Fruit fly (Drosophila melanogaster): ENCODE measurements around the gene CG16974.

Gene CG16974

DNA sequence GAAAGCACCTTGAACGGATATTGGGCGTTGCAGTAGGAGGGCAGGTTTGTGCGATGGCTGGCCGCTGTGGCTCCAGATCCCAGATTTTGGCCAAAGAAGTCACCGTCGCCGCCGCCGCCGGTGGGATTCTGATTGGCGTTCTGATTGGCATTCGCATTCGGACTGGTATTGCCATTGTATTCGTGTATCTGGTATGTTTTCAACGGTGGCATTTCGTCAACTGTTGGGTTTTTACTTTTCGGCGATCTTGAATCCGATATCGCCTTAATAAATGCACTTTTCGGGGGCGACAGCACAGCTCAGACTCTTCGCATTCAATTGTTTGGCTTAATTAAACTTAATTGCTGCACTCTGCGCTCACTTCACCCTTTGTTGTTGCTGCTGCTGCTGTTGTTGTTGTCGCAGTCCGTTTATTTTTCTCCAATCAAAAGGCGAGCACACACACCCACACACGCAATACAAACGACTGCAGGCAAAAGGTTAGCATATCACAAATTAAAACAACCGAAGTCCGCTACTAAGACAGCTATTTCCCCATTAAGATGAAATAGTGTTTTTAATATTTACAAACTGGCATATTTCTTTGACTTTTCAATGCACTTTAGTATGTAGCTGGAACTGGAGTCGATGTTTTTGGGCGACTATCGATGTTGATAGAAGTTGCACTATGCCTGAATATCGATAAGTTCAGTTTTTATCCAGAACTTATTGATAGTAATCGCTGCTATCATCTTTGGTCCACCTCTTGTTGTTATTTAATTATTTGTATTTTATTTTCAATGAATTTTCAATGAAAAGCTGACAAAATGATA is 27.7 kb upstream of the CG16974 start, which contains the start of the genes CG9426 and mRF1 (continued):
- TF ChIP-seq chinmo (GFP tag; IDR thresholded peaks at IDR 0.05; ENCODE audit: partially characterized antibody) (peak; percentile 98), Nf-YC (tag; optimal IDR thresholded peaks at IDR 0.05) (peak; percentile 90), CG3995 (GFP tag; optimal IDR thresholded peaks at IDR 0.05) (peak; percentile 62), Gug (GFP tag; IDR thresholded peaks at IDR 0.05) (no peak; the same call in 3 of the 4 replicates), CG33213 (GFP tag; optimal IDR thresholded peaks at IDR 0.05) (peak; percentile 13), CG2712 (tag; optimal IDR thresholded peaks at IDR 0.05) (peak; percentile 59), crp (GFP tag; optimal IDR thresholded peaks at IDR 0.05) (peak in 1 of 2 experiments; percentile 1), CG12236 (GFP tag; optimal IDR thresholded peaks at IDR 0.05) (no peak), knrl (GFP tag; IDR thresholded peaks at IDR 0.05; ENCODE audit: partially characterized antibody) (peak; percentile 96), CG9797 (GFP tag; optimal IDR thresholded peaks at IDR 0.05) (peak; percentile 17), CG6791 (GFP tag; IDR thresholded peaks at IDR 0.05; ENCODE audit: partially characterized antibody) (peak; percentile 97), CG18262 (tag; optimal IDR thresholded peaks at IDR 0.05) (peak; percentile 15), CG1603 (tag; optimal IDR thresholded peaks at IDR 0.05) (peak; percentile 54), p53 (GFP tag; optimal IDR thresholded peaks at IDR 0.05) (peak; percentile 31), E2f2 (GFP tag; IDR thresholded peaks at IDR 0.05) (peak; percentile 23; the same call in 1 of the 2 replicates), CG3847 (GFP tag; IDR thresholded peaks at IDR 0.05) (no peak), BEAF-32 (GFP tag; optimal IDR thresholded peaks at IDR 0.05) (peak; percentile 95), CG14710 (tag; optimal IDR thresholded peaks at IDR 0.05) (peak; percentile 58), CG10147 (GFP tag; optimal IDR thresholded peaks at IDR 0.05) (no peak), gfzf (GFP tag; optimal IDR thresholded peaks at IDR 0.05) (peak; percentile 49), disco-r (GFP tag; optimal IDR thresholded peaks at IDR 0.05) (no peak), Med (GFP tag) (peak; percentile 91), tgo (GFP tag; IDR thresholded peaks at IDR 0.05) (no peak), cg (GFP tag; optimal IDR thresholded peaks at IDR 0.05) (peak; percentile 53), CG30403 (GFP tag; optimal IDR thresholded peaks at IDR 0.05) (peak; percentile 12), CG17361 (GFP tag; IDR thresholded peaks at IDR 0.05) (peak; percentile 41; the same call in 1 of the 3 replicates), B-H2 (GFP tag; optimal IDR thresholded peaks at IDR 0.05) (peak; percentile 12), CG6175 (GFP tag; IDR thresholded peaks at IDR 0.05) (no peak), CG4424 (GFP tag; optimal IDR thresholded peaks at IDR 0.05) (no peak), CG9727 (GFP tag; optimal IDR thresholded peaks at IDR 0.05) (peak; percentile 3), CG9609 (GFP tag; optimal IDR thresholded peaks at IDR 0.05) (peak; percentile 7), inv (GFP tag; IDR thresholded peaks at IDR 0.05; ENCODE audit: partially characterized antibody) (peak; percentile 96), Elba2 (GFP tag; optimal IDR thresholded peaks at IDR 0.05) (peak; percentile 86), CG2129 (GFP tag; IDR thresholded peaks at IDR 0.05; ENCODE audit: partially characterized antibody) (peak; percentile 85; the same call in 1 of the 2 replicates), Dp (GFP tag; optimal IDR thresholded peaks at IDR 0.05) (peak; percentile 24), CG13296 (GFP tag; optimal IDR thresholded peaks at IDR 0.05) (peak; percentile 6), vfl (GFP tag; optimal IDR thresholded peaks at IDR 0.05) (no peak), CG2120 (GFP tag; optimal IDR thresholded peaks at IDR 0.05) (peak; percentile 36), CG7987 (GFP tag; optimal IDR thresholded peaks at IDR 0.05) (peak; percentile 37), CG15514 (GFP tag; optimal IDR thresholded peaks at IDR 0.05) (peak; percentile 94), dmrt11E (tag; optimal IDR thresholded peaks at IDR 0.05) (no peak), wor (GFP tag; IDR thresholded peaks at IDR 0.05) (no peak), CG4404 (GFP tag; IDR thresholded peaks at IDR 0.05) (no peak), Doc3 (GFP tag; IDR thresholded peaks at IDR 0.05; ENCODE audit: partially characterized antibody) (peak; percentile 93), CrebB (tag; optimal IDR thresholded peaks at IDR 0.05) (no peak), tin (GFP tag; optimal IDR thresholded peaks at IDR 0.05) (no peak), CG13894 (tag; optimal IDR thresholded peaks at IDR 0.05) (peak; percentile 3), CG12104 (GFP tag; optimal IDR thresholded peaks at IDR 0.05) (no peak)
